Worm (Caenorhabditis elegans) whole organism, mixed stage, embryonic: ENCODE measurements around the gene dhs-14.

Source experiments
- bed-3 ChIP-seq: fragments of 200-800 bp; sonication (Bioruptor generic); optimal IDR thresholded peaks from 3 replicates; lab custom pipeline; 2018; ENCODE audit warnings: mild to moderate bottlenecking, missing genetic modification characterization, moderate library complexity, missing compliant biosample characterization
- ceh-39 ChIP-seq: fragments of 150-350 bp; optimal IDR thresholded peaks from 2 replicates; lab custom pipeline; 2014; ENCODE audit warnings: missing biosample characterization, missing genetic modification characterization
- ceh-43 ChIP-seq: fragments of 200-800 bp; sonication (Bioruptor generic); optimal IDR thresholded peaks from 2 replicates; lab custom pipeline; 2018; ENCODE audit warnings: mild to moderate bottlenecking, missing genetic modification characterization, moderate library complexity, missing compliant biosample characterization
- ceh-83 ChIP-seq: fragments of 200-800 bp; sonication (Bioruptor generic); optimal IDR thresholded peaks from 2 replicates; lab custom pipeline; 2018; ENCODE audit warnings: mild to moderate bottlenecking, missing genetic modification characterization, missing compliant biosample characterization
- ces-1 ChIP-seq: fragments of 150-350 bp; optimal IDR thresholded peaks from 2 replicates; lab custom pipeline; 2014; ENCODE audit warnings: missing biosample characterization, missing genetic modification reagents, missing genetic modification characterization
- cnd-1 ChIP-seq: fragments of 200-800 bp; sonication (Bioruptor generic); optimal IDR thresholded peaks from 2 replicates; lab custom pipeline; 2018; ENCODE audit warnings: mild to moderate bottlenecking, missing genetic modification characterization, missing compliant biosample characterization
- drap-1 ChIP-seq: fragments of 200-800 bp; sonication (Bioruptor generic); optimal IDR thresholded peaks from 3 replicates; lab custom pipeline; 2018; ENCODE audit warnings: mild to moderate bottlenecking, missing genetic modification characterization, missing compliant biosample characterization
- elt-1 ChIP-seq: sonication (generic microtip); optimal IDR thresholded peaks from 2 replicates; lab custom pipeline; 2017; ENCODE audit warnings: missing genetic modification characterization, mild to moderate bottlenecking, missing compliant biosample characterization, antibody characterized with exemption, moderate library complexity, borderline replicate concordance; ENCODE audit not compliant: insufficient read depth
- elt-3 ChIP-seq: fragments of 150-350 bp; optimal IDR thresholded peaks from 2 replicates; lab custom pipeline; 2014; ENCODE audit warnings: missing biosample characterization, missing genetic modification characterization
- flh-1 ChIP-seq: fragments of 200-800 bp; sonication (Bioruptor generic); optimal IDR thresholded peaks from 2 replicates; lab custom pipeline; 2018; ENCODE audit warnings: mild to moderate bottlenecking, missing genetic modification characterization, moderate library complexity, missing compliant biosample characterization
- ham-2 ChIP-seq: fragments of 200-800 bp; sonication (Bioruptor generic); optimal IDR thresholded peaks from 2 replicates; lab custom pipeline; 2018; ENCODE audit warnings: mild to moderate bottlenecking, missing genetic modification characterization, missing compliant biosample characterization
- lin-13 ChIP-seq: fragments of 150-350 bp; optimal IDR thresholded peaks from 2 replicates; lab custom pipeline; 2014; ENCODE audit warnings: missing biosample characterization, missing genetic modification characterization
- lsy-2 ChIP-seq: fragments of 150-350 bp; optimal IDR thresholded peaks from 2 replicates; lab custom pipeline; 2014; ENCODE audit warnings: missing biosample characterization, missing genetic modification characterization
- mab-5 ChIP-seq: fragments of 150-350 bp; optimal IDR thresholded peaks from 2 replicates; lab custom pipeline; 2014; ENCODE audit warnings: missing biosample characterization, missing genetic modification characterization
- mep-1 ChIP-seq: fragments of 150-350 bp; optimal IDR thresholded peaks from 2 replicates; lab custom pipeline; 2017; ENCODE audit warnings: missing biosample characterization, missing genetic modification reagents, missing genetic modification characterization, inconsistent platforms
- mls-2 ChIP-seq: sonication (generic microtip); optimal IDR thresholded peaks from 2 replicates; lab custom pipeline; 2016; ENCODE audit warnings: mild to moderate bottlenecking, missing genetic modification characterization, moderate library complexity, missing compliant biosample characterization
- nhr-12 ChIP-seq: fragments of 150-350 bp; optimal IDR thresholded peaks from 2 replicates; lab custom pipeline; 2014; ENCODE audit warnings: missing biosample characterization, missing genetic modification characterization
- nhr-2 ChIP-seq: fragments of 150-350 bp; optimal IDR thresholded peaks from 2 replicates; lab custom pipeline; 2014; ENCODE audit warnings: missing biosample characterization, missing genetic modification characterization
- nhr-237 ChIP-seq: fragments of 150-350 bp; optimal IDR thresholded peaks from 2 replicates; lab custom pipeline; 2014; ENCODE audit warnings: missing biosample characterization, missing genetic modification characterization
- nhr-28 ChIP-seq: fragments of 150-350 bp; optimal IDR thresholded peaks from 2 replicates; lab custom pipeline; 2014; ENCODE audit warnings: missing biosample characterization, missing genetic modification characterization
- nhr-76 ChIP-seq: sonication (generic microtip); optimal IDR thresholded peaks from 2 replicates; lab custom pipeline; 2017; ENCODE audit warnings: missing biosample characterization, missing genetic modification characterization
- pha-4 ChIP-seq: fragments of 150-350 bp; optimal IDR thresholded peaks from 2 replicates; lab custom pipeline; 2018; ENCODE audit warnings: missing biosample characterization, missing genetic modification reagents, missing genetic modification characterization
- sem-2 ChIP-seq: fragments of 200-800 bp; sonication (Bioruptor generic); optimal IDR thresholded peaks from 2 replicates; lab custom pipeline; 2018; ENCODE audit warnings: mild to moderate bottlenecking, missing genetic modification characterization, missing compliant biosample characterization
- sptf-1 ChIP-seq: sonication (generic microtip); optimal IDR thresholded peaks from 2 replicates; lab custom pipeline; 2017; ENCODE audit warnings: mild to moderate bottlenecking, missing genetic modification characterization, moderate library complexity, missing compliant biosample characterization
- tbx-8 ChIP-seq: fragments of 200-800 bp; sonication (Bioruptor generic); optimal IDR thresholded peaks from 2 replicates; lab custom pipeline; 2018; ENCODE audit warnings: mild to moderate bottlenecking, missing genetic modification characterization, moderate library complexity, missing compliant biosample characterization
- unc-120 ChIP-seq: sonication (generic microtip); optimal IDR thresholded peaks from 2 replicates; lab custom pipeline; 2017; ENCODE audit warnings: missing genetic modification characterization, missing compliant biosample characterization; ENCODE audit not compliant: poor library complexity, severe bottlenecking
- unc-39 ChIP-seq: fragments of 150-350 bp; optimal IDR thresholded peaks from 2 replicates; lab custom pipeline; 2014; ENCODE audit warnings: missing biosample characterization, missing genetic modification characterization
- unc-62 ChIP-seq: fragments of 150-350 bp; optimal IDR thresholded peaks from 2 replicates; lab custom pipeline; 2014; ENCODE audit warnings: missing biosample characterization, missing genetic modification reagents, missing genetic modification characterization
- ztf-11 ChIP-seq: fragments of 150-350 bp; optimal IDR thresholded peaks from 2 replicates; lab custom pipeline; 2014; ENCODE audit warnings: missing biosample characterization, missing genetic modification characterization

dhs-14 gene

ce11 chrV:2795998-2796397 lies 31.0 kb upstream of the dhs-14 start, which contains the start of gene F54E2.2:
F54E2.2 (plus strand) TSS chrV:2796298.
- no peak for TF ChIP-seq unc-120 (tag; lab: Kevin White, UChicago)
- TF ChIP-seq elt-3 (tag; lab: Kevin White, UChicago): no peak
- TF ChIP-seq nhr-28 (tag; lab: Kevin White, UChicago): no peak
- TF ChIP-seq elt-1 (tag; lab: Kevin White, UChicago): no peak
- TF ChIP-seq nhr-12 (tag; lab: Kevin White, UChicago): no peak
- TF ChIP-seq, all 35 proteins: peak for 0

- no peak for TF ChIP-seq flh-1 (GFP tag; lab: Kevin White, UChicago)
- TF ChIP-seq mep-1 (tag; lab: Kevin White, UChicago): no peak
- TF ChIP-seq ceh-39 (tag; lab: Kevin White, UChicago): no peak
- no peak for TF ChIP-seq nhr-28 (tag; lab: Kevin White, UChicago)
- TF ChIP-seq drap-1 (GFP tag; lab: Kevin White, UChicago): no peak
- TF ChIP-seq nhr-76: no peak
- TF ChIP-seq unc-62 (GFP tag; lab: Kevin White, UChicago): no peak
- TF ChIP-seq ham-2 (GFP tag; lab: Kevin White, UChicago): no peak
- TF ChIP-seq ceh-43 (GFP tag; lab: Kevin White, UChicago): no peak
- TF ChIP-seq unc-39 (tag; lab: Kevin White, UChicago): no peak
- no peak for TF ChIP-seq ztf-11 (tag; lab: Kevin White, UChicago)
- no peak for TF ChIP-seq pha-4 (tag; lab: Kevin White, UChicago)
- TF ChIP-seq, all 35 proteins: peak for 0
Observed at ce11 chrV:2792958-2793357, 28.0 kb upstream of the dhs-14 start.

- TF ChIP-seq unc-120 (tag; lab: Kevin White, UChicago) (no peak), nhr-237 (tag; lab: Kevin White, UChicago) (no peak), nhr-2 (tag; lab: Kevin White, UChicago) (no peak), bed-3 (GFP tag; lab: Kevin White, UChicago) (no peak), nhr-12 (tag; lab: Kevin White, UChicago) (no peak)
Observed at ce11 chrV:2780786-2781185, 15.8 kb upstream of the dhs-14 start, which contains the start of gene R05D8.11. R05D8.11 (minus strand) TSS chrV:2780886.

ce11 chrV:2774042-2774441 lies 9.0 kb upstream of the dhs-14 start, which contains the start of gene srj-18:
srj-18 (plus strand) TSS chrV:2774342.
- no peak for TF ChIP-seq mab-5 (tag; lab: Kevin White, UChicago)
- no peak for TF ChIP-seq mep-1 (tag; lab: Kevin White, UChicago)

- TF ChIP-seq nhr-12 (tag; lab: Kevin White, UChicago) (no peak), lin-13 (no peak), elt-3 (tag; lab: Kevin White, UChicago) (no peak), ham-2 (GFP tag; lab: Kevin White, UChicago) (no peak), cnd-1 (tag; lab: Kevin White, UChicago) (no peak), pha-4 (tag; lab: Kevin White, UChicago) (no peak), ces-1 (no peak)
Observed at ce11 chrV:2771560-2771959, 6.6 kb upstream of the dhs-14 start, which contains the start of gene srh-56. srh-56 (plus strand) TSS chrV:2771860.

ce11 chrV:2769754-2770153 lies 4.8 kb upstream of the dhs-14 start, which contains the start of gene dhs-15:
dhs-15 (minus strand) TSS chrV:2769854.
- TF ChIP-seq elt-1 (tag; lab: Kevin White, UChicago): no peak
- no peak for TF ChIP-seq ztf-11 (tag; lab: Kevin White, UChicago)
- no peak for TF ChIP-seq tbx-8 (GFP tag; lab: Kevin White, UChicago)
- TF ChIP-seq sem-2 (GFP tag; lab: Kevin White, UChicago): no peak
- no peak for TF ChIP-seq lsy-2 (tag; lab: Kevin White, UChicago)
- TF ChIP-seq ceh-83 (GFP tag; lab: Kevin White, UChicago): no peak
- no peak for TF ChIP-seq nhr-76
- TF ChIP-seq nhr-237 (tag; lab: Kevin White, UChicago): no peak
- TF ChIP-seq mls-2 (tag; lab: Kevin White, UChicago): no peak
- no peak for TF ChIP-seq sptf-1 (tag; lab: Kevin White, UChicago)
